Fruit fly (Drosophila melanogaster) whole organism, prepupa: ENCODE measurements around the gene Mst84Da.

Source experiments
- Blimp-1 ChIP-seq: fragments of 200-800 bp; sonication (Bioruptor generic); optimal IDR thresholded peaks from 3 replicates; lab custom pipeline; 2017; ENCODE audit warnings: missing biosample characterization, missing genetic modification characterization, mild to moderate bottlenecking, moderate library complexity, missing genetic modification reagents
- CG10631 ChIP-seq: fragments of 200-800 bp; sonication (Bioruptor generic); optimal IDR thresholded peaks from 2 replicates; lab custom pipeline; 2016; ENCODE audit warnings: missing biosample characterization, missing genetic modification characterization
- CG11294 ChIP-seq: fragments of 200-800 bp; sonication (Bioruptor generic); IDR thresholded peaks from 2 replicates; pipeline ENCODE4 v1.3.6; 2022; ENCODE audit warnings: missing biosample characterization, missing genetic modification characterization
- CG11762 ChIP-seq: fragments of 200-800 bp; sonication (Bioruptor generic); optimal IDR thresholded peaks from 3 replicates; lab custom pipeline; 2016; ENCODE audit warnings: missing biosample characterization, missing genetic modification characterization; ENCODE audit not compliant: insufficient read depth
- CG11902 ChIP-seq: fragments of 200-800 bp; sonication (Bioruptor generic); optimal IDR thresholded peaks from 3 replicates; lab custom pipeline; 2016; ENCODE audit warnings: missing biosample characterization, missing genetic modification characterization
- CG15336 ChIP-seq: fragments of 200-800 bp; sonication (Bioruptor generic); IDR thresholded peaks from 2 replicates; pipeline ENCODE4 v1.3.6; 2022; ENCODE audit warnings: missing biosample characterization, missing genetic modification characterization
- CG1621 ChIP-seq: fragments of 200-800 bp; sonication (Bioruptor generic); optimal IDR thresholded peaks from 3 replicates; lab custom pipeline; 2018; ENCODE audit warnings: missing biosample characterization, mild to moderate bottlenecking, missing genetic modification characterization
- CG32006 ChIP-seq: fragments of 200-800 bp; sonication (Bioruptor generic); optimal IDR thresholded peaks from 3 replicates; lab custom pipeline; 2017; ENCODE audit warnings: missing biosample characterization, mild to moderate bottlenecking, missing genetic modification characterization
- CG3919 ChIP-seq: fragments of 200-800 bp; sonication (Bioruptor generic); optimal IDR thresholded peaks from 3 replicates; lab custom pipeline; 2016; ENCODE audit warnings: missing biosample characterization, missing genetic modification characterization
- CG4318 ChIP-seq: fragments of 200-800 bp; sonication (Bioruptor generic); optimal IDR thresholded peaks from 3 replicates; lab custom pipeline; 2017; ENCODE audit warnings: missing biosample characterization, mild to moderate bottlenecking, missing genetic modification characterization
- CG6163 ChIP-seq: fragments of 200-800 bp; sonication (Bioruptor generic); IDR thresholded peaks from 3 replicates; pipeline ENCODE4 v1.3.6; 2022; ENCODE audit warnings: missing biosample characterization, missing genetic modification characterization
- CG6276 ChIP-seq: fragments of 200-800 bp; sonication (Bioruptor generic); optimal IDR thresholded peaks from 2 replicates; lab custom pipeline; 2017; ENCODE audit warnings: missing biosample characterization, mild to moderate bottlenecking, missing genetic modification characterization
- CG6792 ChIP-seq: fragments of 200-800 bp; sonication (Bioruptor generic); optimal IDR thresholded peaks from 3 replicates; lab custom pipeline; 2016; ENCODE audit warnings: missing biosample characterization, missing genetic modification characterization
- CG6808 ChIP-seq: fragments of 200-800 bp; sonication (Bioruptor generic); optimal IDR thresholded peaks from 3 replicates; lab custom pipeline; 2017; ENCODE audit warnings: missing biosample characterization, missing genetic modification characterization, mild to moderate bottlenecking, moderate library complexity, missing genetic modification reagents
- CG6854 ChIP-seq: fragments of 200-800 bp; sonication (Bioruptor generic); optimal IDR thresholded peaks from 2 replicates; lab custom pipeline; 2017; ENCODE audit warnings: missing biosample characterization, mild to moderate bottlenecking, missing genetic modification characterization
- CG8319 ChIP-seq: fragments of 200-800 bp; sonication (Bioruptor generic); optimal IDR thresholded peaks from 3 replicates; lab custom pipeline; 2016; ENCODE audit warnings: missing biosample characterization, missing genetic modification characterization
- Eip78C ChIP-seq: fragments of 200-800 bp; sonication (Bioruptor generic); peaks from one replicate; lab custom pipeline; 2016; ENCODE audit warnings: missing biosample characterization, missing genetic modification characterization
- Ets21C ChIP-seq: fragments of 200-800 bp; sonication (Bioruptor generic); optimal IDR thresholded peaks from 3 replicates; lab custom pipeline; 2016; ENCODE audit warnings: missing biosample characterization, missing genetic modification characterization
- Hr39 ChIP-seq: fragments of 200-800 bp; sonication (Bioruptor generic); optimal IDR thresholded peaks from 2 replicates; lab custom pipeline; 2016; ENCODE audit warnings: missing biosample characterization, missing genetic modification characterization
- Hr4 ChIP-seq: fragments of 200-800 bp; sonication (Bioruptor generic); optimal IDR thresholded peaks from 3 replicates; lab custom pipeline; 2016; ENCODE audit warnings: missing biosample characterization, missing genetic modification characterization
- Lpt ChIP-seq: fragments of 200-800 bp; sonication (Bioruptor generic); optimal IDR thresholded peaks from 3 replicates; lab custom pipeline; 2016; ENCODE audit warnings: missing biosample characterization, missing genetic modification characterization
- Met ChIP-seq: fragments of 200-800 bp; sonication (Bioruptor generic); optimal IDR thresholded peaks from 3 replicates; lab custom pipeline; 2016; ENCODE audit warnings: missing biosample characterization, missing genetic modification characterization
- OdsH ChIP-seq: fragments of 200-800 bp; sonication (Bioruptor generic); optimal IDR thresholded peaks from 3 replicates; lab custom pipeline; 2016; ENCODE audit warnings: missing biosample characterization, missing genetic modification characterization
- Sox102F ChIP-seq: fragments of 200-800 bp; sonication (Bioruptor generic); optimal IDR thresholded peaks from 2 replicates; lab custom pipeline; 2016; ENCODE audit warnings: missing biosample characterization, mild to moderate bottlenecking, missing genetic modification characterization
- Sox14 ChIP-seq: fragments of 200-800 bp; sonication (Bioruptor generic); optimal IDR thresholded peaks from 3 replicates; lab custom pipeline; 2016; ENCODE audit warnings: missing biosample characterization, missing genetic modification characterization
- Sox15 ChIP-seq: fragments of 200-800 bp; sonication (Bioruptor generic); optimal IDR thresholded peaks from 3 replicates; lab custom pipeline; 2016; ENCODE audit warnings: missing biosample characterization, missing genetic modification characterization
- achi ChIP-seq: fragments of 200-800 bp; sonication (Bioruptor generic); optimal IDR thresholded peaks from 3 replicates; lab custom pipeline; 2016; ENCODE audit warnings: missing biosample characterization, missing genetic modification characterization
- acj6 ChIP-seq: fragments of 200-800 bp; sonication (Bioruptor generic); optimal IDR thresholded peaks from 3 replicates; lab custom pipeline; 2016; ENCODE audit warnings: missing biosample characterization, missing genetic modification characterization
- cyc ChIP-seq: fragments of 200-800 bp; sonication (Bioruptor generic); optimal IDR thresholded peaks from 3 replicates; lab custom pipeline; 2016; ENCODE audit warnings: missing biosample characterization, missing genetic modification characterization
- dac ChIP-seq: fragments of 200-800 bp; sonication (Bioruptor generic); optimal IDR thresholded peaks from 2 replicates; lab custom pipeline; 2017; ENCODE audit warnings: missing biosample characterization, mild to moderate bottlenecking, missing genetic modification characterization
- dsx ChIP-seq: fragments of 200-800 bp; optimal IDR thresholded peaks from 3 replicates; lab custom pipeline; 2019; ENCODE audit warnings: missing biosample characterization, mild to moderate bottlenecking, missing genetic modification characterization, moderate library complexity; ENCODE audit not compliant: poor library complexity, severe bottlenecking
- esn ChIP-seq: fragments of 200-800 bp; sonication (Bioruptor generic); optimal IDR thresholded peaks from 2 replicates; lab custom pipeline; 2016; ENCODE audit warnings: missing biosample characterization, mild to moderate bottlenecking, missing genetic modification characterization, moderate library complexity
- fd59A ChIP-seq: fragments of 200-800 bp; sonication (Bioruptor generic); optimal IDR thresholded peaks from 2 replicates; lab custom pipeline; 2017; ENCODE audit warnings: missing biosample characterization, mild to moderate bottlenecking, missing genetic modification characterization, missing genetic modification reagents
- lz ChIP-seq: fragments of 200-800 bp; sonication (Bioruptor generic); optimal IDR thresholded peaks from 3 replicates; lab custom pipeline; 2016; ENCODE audit warnings: missing biosample characterization, missing genetic modification characterization
- net ChIP-seq: fragments of 200-800 bp; sonication (Bioruptor generic); optimal IDR thresholded peaks from 3 replicates; lab custom pipeline; 2016; ENCODE audit warnings: missing biosample characterization, missing genetic modification characterization
- pdm3 ChIP-seq: fragments of 200-800 bp; sonication (Bioruptor generic); optimal IDR thresholded peaks from 3 replicates; lab custom pipeline; 2016; ENCODE audit warnings: missing biosample characterization, missing genetic modification characterization
- salr ChIP-seq, 2 experiments: fragments of 200-800 bp; sonication (Bioruptor generic); optimal IDR thresholded peaks; 3 replicates each; lab custom pipeline; 2016 to 2018; ENCODE audit warnings: missing biosample characterization in 2 of 2, missing genetic modification characterization in 2 of 2, mild to moderate bottlenecking in 1 of 2
- spab ChIP-seq: fragments of 200-800 bp; sonication (Bioruptor generic); optimal IDR thresholded peaks from 2 replicates; lab custom pipeline; 2017; ENCODE audit warnings: missing biosample characterization, mild to moderate bottlenecking, missing genetic modification characterization, missing genetic modification reagents
- ss ChIP-seq, 2 experiments: fragments of 200-800 bp; sonication (Bioruptor generic); optimal IDR thresholded peaks; 2 replicates in 1 of 2; 3 replicates in 1 of 2; lab custom pipeline; 2017 to 2018; ENCODE audit warnings: mild to moderate bottlenecking in 2 of 2, missing biosample characterization in 2 of 2, missing genetic modification characterization in 2 of 2, moderate library complexity in 1 of 2
- svp ChIP-seq: fragments of 200-800 bp; sonication (Bioruptor generic); peaks from one replicate; lab custom pipeline; 2016; ENCODE audit warnings: missing biosample characterization, missing genetic modification characterization
- topi ChIP-seq: fragments of 200-800 bp; sonication (Bioruptor generic); optimal IDR thresholded peaks from 3 replicates; lab custom pipeline; 2016; ENCODE audit warnings: missing biosample characterization, missing genetic modification characterization
- vri ChIP-seq: fragments of 200-800 bp; sonication (Bioruptor generic); optimal IDR thresholded peaks from 3 replicates; lab custom pipeline; 2016; ENCODE audit warnings: missing biosample characterization, mild to moderate bottlenecking, missing genetic modification characterization

The Mst84Da gene

dm6 chr3R:7365527-7365926 lies at the start of gene Mst84Da, which contains the start of gene Mst84Db:
Mst84Da (plus strand) TSS chr3R:7365850.
Mst84Db (minus strand) TSS chr3R:7365627.
- TF ChIP-seq CG6808 (GFP tag; lab: Kevin White, UChicago) (no peak), fd59A (GFP tag; lab: Kevin White, UChicago) (no peak), net (no peak), Met (GFP tag; lab: Kevin White, UChicago) (no peak), dac (GFP tag; lab: Kevin White, UChicago) (no peak), acj6 (GFP tag; lab: Kevin White, UChicago) (no peak), CG6792 (no peak), CG10631 (no peak), dsx (GFP tag; lab: Kevin White, UChicago) (no peak), lz (GFP tag; lab: Kevin White, UChicago) (no peak), Hr4 (GFP tag; lab: Kevin White, UChicago) (no peak), Ets21C (GFP tag; lab: Kevin White, UChicago) (no peak), Sox15 (GFP tag; lab: Kevin White, UChicago) (no peak), CG8319 (no peak), CG11294 (GFP tag; lab: Robert Waterston, UW) (no peak), Blimp-1 (GFP tag; lab: Kevin White, UChicago) (no peak)
- TF ChIP-seq, all 60 proteins: peak for 0

dm6 chr3R:7317107-7317506 lies 48.5 kb upstream of the Mst84Da start, which contains the start of gene CG10029:
CG10029 (minus strand) TSS chr3R:7317207.
- TF ChIP-seq CG3919 (GFP tag; lab: Kevin White, UChicago) = no peak
- no peak for TF ChIP-seq CG4318
- no peak for TF ChIP-seq Eip78C (GFP tag; lab: Kevin White, UChicago)
- no peak for TF ChIP-seq svp
- no peak for TF ChIP-seq CG1621 (tag; lab: Kevin White, UChicago)
- no peak for TF ChIP-seq CG6854
- no peak for TF ChIP-seq ss (GFP tag; optimal IDR thresholded peaks at IDR 0.05; lab: Kevin White, UChicago)
- TF ChIP-seq Hr4 (GFP tag; lab: Kevin White, UChicago) = no peak
- TF ChIP-seq spab (GFP tag; lab: Kevin White, UChicago) = no peak
- TF ChIP-seq Met (GFP tag; lab: Kevin White, UChicago) = no peak
- no peak for TF ChIP-seq esn (GFP tag; lab: Kevin White, UChicago)
- TF ChIP-seq Sox14 = no peak

dm6 chr3R:7322549-7322948 lies 43.1 kb upstream of the Mst84Da start:
- TF ChIP-seq Lpt (GFP tag; lab: Kevin White, UChicago) (no peak), OdsH (GFP tag; lab: Kevin White, UChicago) (no peak), CG11762 (GFP tag; lab: Kevin White, UChicago) (no peak), Hr39 (GFP tag; lab: Kevin White, UChicago) (no peak), CG15336 (GFP tag; lab: Robert Waterston, UW) (no peak), CG11902 (GFP tag; lab: Kevin White, UChicago) (no peak), Blimp-1 (GFP tag; lab: Kevin White, UChicago) (peak; percentile 8), CG6276 (GFP tag; lab: Kevin White, UChicago) (no peak), net (no peak), ss (GFP tag; optimal IDR thresholded peaks at IDR 0.05; lab: Kevin White, UChicago) (no peak), svp (no peak), CG6854 (peak; percentile 70), CG6163 (GFP tag; lab: Robert Waterston, UW) (no peak), vri (peak; percentile 79), Sox15 (GFP tag; lab: Kevin White, UChicago) (no peak), achi (GFP tag; lab: Kevin White, UChicago) (no peak), salr (GFP tag; optimal IDR thresholded peaks at IDR 0.05; lab: Kevin White, UChicago) (no peak), Sox102F (peak; percentile 35), CG32006 (no peak), pdm3 (GFP tag; lab: Kevin White, UChicago) (no peak), cyc (GFP tag; lab: Kevin White, UChicago) (no peak), topi (no peak)
